Fruit fly (Drosophila melanogaster) whole organism, embryonic: ENCODE measurements around the gene Cyp12a5.

Source experiments
- Antp ChIP-seq: fragments of 200-800 bp; sonication (Bioruptor generic); optimal IDR thresholded peaks from 3 replicates; lab custom pipeline; 2016; ENCODE audit warnings: missing biosample characterization, missing genetic modification characterization
- Bteb2 ChIP-seq: fragments of 200-800 bp; sonication (Bioruptor generic); optimal IDR thresholded peaks from 2 replicates; lab custom pipeline; 2016; ENCODE audit warnings: missing biosample characterization, missing genetic modification characterization
- CG10462 ChIP-seq: fragments of 200-800 bp; sonication (Bioruptor generic); optimal IDR thresholded peaks from 2 replicates; lab custom pipeline; 2016; ENCODE audit warnings: missing biosample characterization, missing genetic modification characterization
- CG12236 ChIP-seq: fragments of 200-800 bp; sonication (Bioruptor generic); optimal IDR thresholded peaks from 2 replicates; lab custom pipeline; 2016; ENCODE audit warnings: missing biosample characterization, missing genetic modification characterization
- CG14860 ChIP-seq: fragments of 200-800 bp; sonication (Bioruptor generic); IDR thresholded peaks from 3 replicates; pipeline ENCODE4 v1.3.6; 2022; ENCODE audit warnings: missing biosample characterization, missing genetic modification characterization; ENCODE audit not compliant: partially characterized antibody
- CG15011 ChIP-seq: fragments of 200-800 bp; sonication (Bioruptor generic); optimal IDR thresholded peaks from 3 replicates; lab custom pipeline; 2018; ENCODE audit warnings: missing biosample characterization, mild to moderate bottlenecking, missing genetic modification characterization
- CG15514 ChIP-seq: fragments of 200-800 bp; sonication (Bioruptor generic); optimal IDR thresholded peaks from 3 replicates; lab custom pipeline; 2017; ENCODE audit warnings: missing biosample characterization, missing genetic modification characterization, mild to moderate bottlenecking, moderate library complexity, missing genetic modification reagents
- CG15696 ChIP-seq: fragments of 200-800 bp; sonication (Bioruptor generic); optimal IDR thresholded peaks from 2 replicates; lab custom pipeline; 2019; ENCODE audit warnings: missing biosample characterization, mild to moderate bottlenecking, missing genetic modification characterization, moderate library complexity
- CG16813 ChIP-seq: fragments of 200-800 bp; sonication (Bioruptor generic); IDR thresholded peaks from 3 replicates; pipeline ENCODE4 v1.3.6; 2022; ENCODE audit warnings: missing biosample characterization, missing genetic modification characterization; ENCODE audit not compliant: partially characterized antibody
- CG30020 ChIP-seq: fragments of 200-800 bp; optimal IDR thresholded peaks from 2 replicates; lab custom pipeline; 2019; ENCODE audit warnings: missing biosample characterization, mild to moderate bottlenecking, missing genetic modification characterization, moderate library complexity
- CG3065 ChIP-seq: fragments of 200-800 bp; sonication (Bioruptor generic); optimal IDR thresholded peaks from 2 replicates; lab custom pipeline; 2016; ENCODE audit warnings: missing biosample characterization, missing genetic modification characterization
- CG31365 ChIP-seq: fragments of 200-800 bp; sonication (Bioruptor generic); optimal IDR thresholded peaks from 2 replicates; lab custom pipeline; 2018; ENCODE audit warnings: missing biosample characterization, mild to moderate bottlenecking, missing genetic modification characterization
- CG32772 ChIP-seq: fragments of 200-800 bp; sonication (Bioruptor generic); IDR thresholded peaks from 2 replicates; pipeline ENCODE4 v1.3.6; 2022; ENCODE audit warnings: missing biosample characterization, missing genetic modification characterization
- CG33213 ChIP-seq: fragments of 200-800 bp; sonication (Bioruptor generic); optimal IDR thresholded peaks from 3 replicates; lab custom pipeline; 2016; ENCODE audit warnings: missing biosample characterization, missing genetic modification characterization
- CG4328 ChIP-seq: fragments of 200-800 bp; sonication (Bioruptor generic); optimal IDR thresholded peaks from 3 replicates; lab custom pipeline; 2017; ENCODE audit warnings: missing biosample characterization, missing genetic modification reagents, missing genetic modification characterization
- CG4820 ChIP-seq: fragments of 200-800 bp; sonication (Bioruptor generic); optimal IDR thresholded peaks from 3 replicates; lab custom pipeline; 2016; ENCODE audit warnings: missing biosample characterization, missing genetic modification characterization
- CG4854 ChIP-seq: fragments of 200-800 bp; sonication (Bioruptor generic); optimal IDR thresholded peaks from 2 replicates; lab custom pipeline; 2016; ENCODE audit warnings: missing biosample characterization, missing genetic modification characterization, inconsistent platforms
- CG6272 ChIP-seq: fragments of 200-800 bp; sonication (Bioruptor generic); IDR thresholded peaks from 2 replicates; pipeline ENCODE4 v1.3.6; 2022; ENCODE audit warnings: missing biosample characterization, missing genetic modification characterization
- CG6854 ChIP-seq: fragments of 200-800 bp; sonication (Bioruptor generic); optimal IDR thresholded peaks from 3 replicates; lab custom pipeline; 2017; ENCODE audit warnings: missing biosample characterization, mild to moderate bottlenecking, missing genetic modification characterization
- CG7372 ChIP-seq: fragments of 200-800 bp; sonication (Bioruptor generic); IDR thresholded peaks from 2 replicates; pipeline ENCODE4 v1.3.6; 2022; ENCODE audit warnings: missing biosample characterization, missing genetic modification characterization
- CG8359 ChIP-seq: fragments of 200-800 bp; sonication (Bioruptor generic); optimal IDR thresholded peaks from 2 replicates; lab custom pipeline; 2017; ENCODE audit warnings: missing biosample characterization, mild to moderate bottlenecking, missing genetic modification characterization, borderline replicate concordance
- CG9932 ChIP-seq: fragments of 200-800 bp; sonication (Bioruptor generic); IDR thresholded peaks from 2 replicates; pipeline ENCODE4 v1.3.6; 2022; ENCODE audit warnings: missing biosample characterization, missing genetic modification characterization
- Deaf1 ChIP-seq: fragments of 200-800 bp; optimal IDR thresholded peaks from 3 replicates; lab custom pipeline; 2019; ENCODE audit warnings: missing biosample characterization, mild to moderate bottlenecking, missing genetic modification characterization, moderate library complexity
- Dfd ChIP-seq, 2 experiments: fragments of >200 bp; optimal IDR thresholded peaks; 2 replicates each; lab custom pipeline; 2017; ENCODE audit warnings: missing biosample characterization in 2 of 2, missing genetic modification characterization in 2 of 2
- Doc3 ChIP-seq: fragments of 200-800 bp; sonication (Bioruptor generic); IDR thresholded peaks from 3 replicates; pipeline ENCODE4 v1.3.6; 2022; ENCODE audit warnings: missing biosample characterization, missing genetic modification characterization; ENCODE audit not compliant: partially characterized antibody
- Drgx ChIP-seq: fragments of 200-800 bp; sonication (Bioruptor generic); IDR thresholded peaks from 2 replicates; pipeline ENCODE4 v1.3.6; 2022; ENCODE audit warnings: missing biosample characterization, missing genetic modification characterization
- ERR ChIP-seq: fragments of 200-800 bp; sonication (Bioruptor generic); optimal IDR thresholded peaks from 2 replicates; lab custom pipeline; 2016; ENCODE audit warnings: missing biosample characterization, missing genetic modification characterization
- H2.0 ChIP-seq: fragments of 200-800 bp; sonication (Bioruptor generic); IDR thresholded peaks from 2 replicates; pipeline ENCODE4 v1.3.6; 2022; ENCODE audit warnings: missing biosample characterization, missing genetic modification characterization
- Opbp ChIP-seq: fragments of 200-800 bp; sonication (Bioruptor generic); IDR thresholded peaks from 3 replicates; pipeline ENCODE4 v1.3.6; 2022; ENCODE audit warnings: missing biosample characterization, missing genetic modification characterization; ENCODE audit not compliant: partially characterized antibody
- Poxn ChIP-seq: fragments of 200-800 bp; sonication (Bioruptor generic); IDR thresholded peaks from 2 replicates; pipeline ENCODE4 v1.3.6; 2022; ENCODE audit warnings: missing biosample characterization, missing genetic modification characterization
- Stat92E ChIP-seq, 3 experiments: fragments of >200 bp in 2 of 3; fragments of 200-800 bp in 1 of 3; sonication (Bioruptor generic) in 1 of 3; optimal IDR thresholded peaks; 2 replicates each; lab custom pipeline; 2017 to 2019; ENCODE audit warnings: missing biosample characterization in 3 of 3, missing genetic modification characterization in 3 of 3, mild to moderate bottlenecking in 1 of 3, moderate library complexity in 1 of 3
- TFAM ChIP-seq: fragments of 200-800 bp; sonication (Bioruptor generic); optimal IDR thresholded peaks from 2 replicates; lab custom pipeline; 2017; ENCODE audit warnings: missing biosample characterization, missing genetic modification characterization, inconsistent platforms
- br ChIP-seq: fragments of >200 bp; optimal IDR thresholded peaks from 2 replicates; lab custom pipeline; 2017
- cato ChIP-seq: fragments of 200-800 bp; sonication (Bioruptor generic); optimal IDR thresholded peaks from 2 replicates; lab custom pipeline; 2016; ENCODE audit warnings: missing biosample characterization, missing genetic modification characterization, borderline replicate concordance
- cg ChIP-seq: fragments of 200-800 bp; sonication (Bioruptor generic); optimal IDR thresholded peaks from 3 replicates; lab custom pipeline; 2019; ENCODE audit warnings: missing biosample characterization, mild to moderate bottlenecking, missing genetic modification characterization, moderate library complexity
- dimm ChIP-seq: fragments of 200-800 bp; sonication (Bioruptor generic); IDR thresholded peaks from 2 replicates; pipeline ENCODE4 v1.3.6; 2022; ENCODE audit warnings: missing biosample characterization, missing genetic modification characterization
- ems ChIP-seq: fragments of 200-800 bp; sonication (Bioruptor generic); optimal IDR thresholded peaks from 3 replicates; lab custom pipeline; 2016; ENCODE audit warnings: missing biosample characterization, missing genetic modification characterization
- exex ChIP-seq: fragments of 200-800 bp; sonication (Bioruptor generic); optimal IDR thresholded peaks from 4 replicates; lab custom pipeline; 2018; ENCODE audit warnings: missing biosample characterization, mild to moderate bottlenecking, missing genetic modification characterization, moderate library complexity
- grau ChIP-seq: fragments of 200-800 bp; optimal IDR thresholded peaks from 3 replicates; lab custom pipeline; 2019; ENCODE audit warnings: missing biosample characterization, mild to moderate bottlenecking, missing genetic modification characterization, moderate library complexity
- gsb-n ChIP-seq: fragments of 200-800 bp; sonication (Bioruptor generic); optimal IDR thresholded peaks from 3 replicates; lab custom pipeline; 2018; ENCODE audit warnings: missing biosample characterization, mild to moderate bottlenecking, missing genetic modification characterization
- insv ChIP-seq, 2 experiments: fragments of 200-800 bp; sonication (Bioruptor generic); optimal IDR thresholded peaks; 3 replicates each; lab custom pipeline; 2016 to 2018; ENCODE audit warnings: missing biosample characterization in 2 of 2, missing genetic modification characterization in 2 of 2
- lbe ChIP-seq: fragments of 200-800 bp; sonication (Bioruptor generic); optimal IDR thresholded peaks from 2 replicates; lab custom pipeline; 2016; ENCODE audit warnings: missing biosample characterization, mild to moderate bottlenecking, missing genetic modification characterization
- lmd ChIP-seq: fragments of 200-800 bp; sonication (Bioruptor generic); IDR thresholded peaks from 2 replicates; pipeline ENCODE4 v1.3.6; 2022; ENCODE audit warnings: missing biosample characterization, missing genetic modification characterization
- onecut ChIP-seq: fragments of 200-800 bp; sonication (Bioruptor generic); IDR thresholded peaks from 2 replicates; pipeline ENCODE4 v1.3.6; 2022; ENCODE audit warnings: missing biosample characterization, missing genetic modification characterization
- psq ChIP-seq: fragments of 200-800 bp; sonication (Bioruptor generic); optimal IDR thresholded peaks from 2 replicates; lab custom pipeline; 2017; ENCODE audit warnings: missing biosample characterization, missing genetic modification characterization
- ro ChIP-seq: fragments of 200-800 bp; sonication (Bioruptor generic); IDR thresholded peaks from 2 replicates; pipeline ENCODE4 v1.3.6; 2022; ENCODE audit warnings: missing biosample characterization, missing genetic modification characterization
- slbo ChIP-seq: fragments of 200-800 bp; sonication (Bioruptor generic); IDR thresholded peaks from 2 replicates; pipeline ENCODE4 v1.3.6; 2022; ENCODE audit warnings: missing biosample characterization, missing genetic modification characterization
- stwl ChIP-seq: fragments of 200-800 bp; sonication (Bioruptor generic); optimal IDR thresholded peaks from 3 replicates; lab custom pipeline; 2018; ENCODE audit warnings: missing biosample characterization, mild to moderate bottlenecking, missing genetic modification characterization, moderate library complexity
- trem ChIP-seq: fragments of 200-800 bp; optimal IDR thresholded peaks from 3 replicates; lab custom pipeline; 2019; ENCODE audit warnings: missing biosample characterization, mild to moderate bottlenecking, missing genetic modification characterization, moderate library complexity
- vvl ChIP-seq: fragments of 200-800 bp; sonication (Bioruptor generic); IDR thresholded peaks from 2 replicates; pipeline ENCODE4 v1.3.6; 2022; ENCODE audit warnings: missing biosample characterization, missing genetic modification characterization
- yki ChIP-seq: fragments of >200 bp; optimal IDR thresholded peaks from 3 replicates; lab custom pipeline; 2018
- zen2 ChIP-seq: fragments of 200-800 bp; sonication (Bioruptor generic); IDR thresholded peaks from 3 replicates; pipeline ENCODE4 v1.3.6; 2022; ENCODE audit warnings: missing biosample characterization, missing genetic modification characterization; ENCODE audit not compliant: partially characterized antibody

Gene Cyp12a5

DNA sequence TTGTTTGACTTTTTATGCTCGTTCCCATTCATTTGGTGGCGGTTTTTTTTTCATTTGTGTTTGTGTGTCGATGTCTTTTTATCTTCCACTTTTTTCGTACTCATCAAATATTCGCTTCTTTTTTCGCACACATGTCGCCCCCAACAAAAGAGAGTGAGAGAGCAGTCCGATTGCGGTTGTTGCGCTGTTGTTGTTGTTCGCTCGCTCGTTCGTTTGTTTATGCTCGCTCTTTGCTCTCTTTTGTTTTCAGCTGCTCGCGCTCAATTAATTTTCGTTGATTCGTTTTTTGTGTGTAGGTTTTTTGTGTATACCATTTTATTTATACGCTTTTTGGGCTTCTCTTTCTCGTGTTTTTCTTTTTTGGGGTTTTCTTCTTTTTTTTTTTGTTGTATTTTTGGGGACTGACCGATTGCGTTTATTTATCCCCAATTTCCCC is 33.2 kb downstream of the Cyp12a5 start (continued):
- TF ChIP-seq Opbp (GFP tag; lab: Robert Waterston, UW) (no peak), exex (tag; lab: Kevin White, UChicago) (no peak), Poxn (no peak), Deaf1 (tag; lab: Kevin White, UChicago) (peak; percentile 69), CG6272 (GFP tag; lab: Robert Waterston, UW) (no peak), CG4820 (no peak), CG8359 (GFP tag; lab: Kevin White, UChicago) (no peak), Stat92E (GFP tag; optimal IDR thresholded peaks at IDR 0.05; lab: Kevin White, UChicago) (no peak), lmd (GFP tag; lab: Robert Waterston, UW) (no peak), Bteb2 (GFP tag; lab: Kevin White, UChicago) (no peak), Antp (GFP tag; lab: Kevin White, UChicago) (no peak), CG15011 (GFP tag; lab: Kevin White, UChicago) (no peak), CG14860 (GFP tag; lab: Robert Waterston, UW) (no peak), insv (GFP tag; optimal IDR thresholded peaks at IDR 0.05; lab: Kevin White, UChicago) (no peak), stwl (tag; lab: Kevin White, UChicago) (no peak), gsb-n (tag; lab: Kevin White, UChicago) (no peak), zen2 (0 out of 3 replicates have a peak, but pooled peaks have one; percentile 16), CG7372 (GFP tag; lab: Robert Waterston, UW) (no peak), CG16813 (GFP tag; lab: Robert Waterston, UW) (no peak), dimm (GFP tag; lab: Robert Waterston, UW) (no peak), H2.0 (GFP tag; lab: Robert Waterston, UW) (no peak), Dfd (GFP tag; optimal IDR thresholded peaks at IDR 0.05; lab: Kevin White, UChicago) (no peak), CG31365 (tag; lab: Kevin White, UChicago) (no peak), CG10462 (GFP tag; lab: Kevin White, UChicago) (no peak), cg (peak; percentile 74), CG15696 (no peak), br (no peak), ERR (GFP tag; lab: Kevin White, UChicago) (no peak), CG3065 (GFP tag; lab: Kevin White, UChicago) (no peak), slbo (GFP tag; lab: Robert Waterston, UW) (no peak), CG9932 (no peak), Doc3 (GFP tag; lab: Robert Waterston, UW) (peak; percentile 28; the same call in 1 of the 3 replicates), CG30020 (tag; lab: Kevin White, UChicago) (no peak), CG4854 (GFP tag; lab: Kevin White, UChicago) (no peak), psq (peak; percentile 73), CG6854 (GFP tag; lab: Kevin White, UChicago) (no peak), TFAM (GFP tag; lab: Kevin White, UChicago) (no peak), CG12236 (no peak), CG33213 (GFP tag; lab: Kevin White, UChicago) (no peak), cato (no peak), CG4328 (GFP tag; lab: Kevin White, UChicago) (no peak), vvl (GFP tag; lab: Robert Waterston, UW) (no peak; the same call in 1 of the 2 replicates), CG32772 (GFP tag; lab: Robert Waterston, UW) (no peak), onecut (GFP tag; lab: Robert Waterston, UW) (no peak), CG15514 (GFP tag; lab: Kevin White, UChicago) (no peak), yki (no peak), grau (tag; lab: Kevin White, UChicago) (no peak), ems (GFP tag; lab: Kevin White, UChicago) (no peak), lbe (GFP tag; lab: Kevin White, UChicago) (peak; percentile 87), Drgx (GFP tag; lab: Robert Waterston, UW) (peak; percentile 67), trem (tag; lab: Kevin White, UChicago) (no peak), ro (GFP tag; lab: Robert Waterston, UW) (no peak)
